Worm (Caenorhabditis elegans) whole organism, L4/young adult: ENCODE measurements around the gene Y61A9LA.10.

ENCODE experiments used
- W03F9.2 ChIP-seq: fragments of 150-350 bp; optimal IDR thresholded peaks from 2 replicates; lab custom pipeline; 2014; ENCODE audit warnings: missing biosample characterization, missing genetic modification characterization
- dao-5 ChIP-seq: sonication (generic microtip); optimal IDR thresholded peaks from 2 replicates; lab custom pipeline; 2016; ENCODE audit warnings: missing genotype, missing genetic modification characterization, moderate library complexity, missing compliant biosample characterization
- him-1 ChIP-seq: sonication (generic microtip); optimal IDR thresholded peaks from 2 replicates; lab custom pipeline; 2016; ENCODE audit warnings: missing genotype, missing genetic modification reagents, missing genetic modification characterization, missing compliant biosample characterization

- TF ChIP-seq him-1 (tag; lab: Kevin White, UChicago) (no peak), dao-5 (tag; lab: Kevin White, UChicago) (no peak), W03F9.2 (tag; lab: Kevin White, UChicago) (no peak)
Observed at ce11 chrV:4590791-4591190, 24.8 kb downstream of the Y61A9LA.10 start.
